Fruit fly (Drosophila melanogaster) whole organism, embryonic: Measurements from ENCODE around the gene p115.
A peak's percentile ranks its signal among the peaks of the same experiment; 100 is the strongest.

Experiments
- ATbp ChIP-seq: fragments of 200-800 bp; sonication (Bioruptor generic); optimal IDR thresholded peaks from 2 replicates; lab custom pipeline; 2017; ENCODE audit warnings: missing biosample characterization, mild to moderate bottlenecking, missing genetic modification characterization, missing genetic modification reagents
- Atf-2 ChIP-seq: fragments of 200-800 bp; sonication (Bioruptor generic); optimal IDR thresholded peaks from 2 replicates; lab custom pipeline; 2016; ENCODE audit warnings: missing biosample characterization, missing genetic modification characterization
- Awh ChIP-seq: fragments of 200-800 bp; sonication (Bioruptor generic); IDR thresholded peaks from 2 replicates; pipeline ENCODE4, ENCODE4 v1.3.6; 2022; ENCODE audit warnings: missing biosample characterization, missing genetic modification characterization
- CG10979 ChIP-seq: fragments of 200-800 bp; sonication (Bioruptor generic); optimal IDR thresholded peaks from 2 replicates; lab custom pipeline; 2018; ENCODE audit warnings: missing biosample characterization, mild to moderate bottlenecking, missing genetic modification characterization, moderate library complexity
- CG12219 ChIP-seq: fragments of 200-800 bp; sonication (Bioruptor generic); optimal IDR thresholded peaks from 3 replicates; lab custom pipeline; 2018; ENCODE audit warnings: missing biosample characterization, mild to moderate bottlenecking, missing genetic modification characterization
- CG15601 ChIP-seq: fragments of 200-800 bp; sonication (Bioruptor generic); optimal IDR thresholded peaks from 3 replicates; lab custom pipeline; 2019; ENCODE audit warnings: missing biosample characterization, mild to moderate bottlenecking, missing genetic modification characterization, moderate library complexity
- CG15696 ChIP-seq: fragments of 200-800 bp; sonication (Bioruptor generic); optimal IDR thresholded peaks from 2 replicates; lab custom pipeline; 2019; ENCODE audit warnings: missing biosample characterization, mild to moderate bottlenecking, missing genetic modification characterization, moderate library complexity
- CG17385 ChIP-seq: fragments of 200-800 bp; sonication (Bioruptor generic); optimal IDR thresholded peaks from 3 replicates; lab custom pipeline; 2018; ENCODE audit warnings: missing biosample characterization, mild to moderate bottlenecking, missing genetic modification characterization
- CG17568 ChIP-seq: fragments of 200-800 bp; sonication (Bioruptor generic); optimal IDR thresholded peaks from 2 replicates; lab custom pipeline; 2018; ENCODE audit warnings: missing biosample characterization, mild to moderate bottlenecking, missing genetic modification characterization, moderate library complexity
- CG2202 ChIP-seq: fragments of 200-800 bp; sonication (Bioruptor generic); optimal IDR thresholded peaks from 2 replicates; lab custom pipeline; 2018; ENCODE audit warnings: missing biosample characterization, mild to moderate bottlenecking, missing genetic modification characterization
- CG31441 ChIP-seq: fragments of 200-800 bp; sonication (Bioruptor generic); IDR thresholded peaks from 2 replicates; pipeline ENCODE4 v1.3.6; 2022; ENCODE audit warnings: missing biosample characterization, missing genetic modification characterization
- CG32532 ChIP-seq: fragments of 200-800 bp; sonication (Bioruptor generic); IDR thresholded peaks from 2 replicates; pipeline ENCODE4 v1.3.6; 2022; ENCODE audit warnings: missing biosample characterization, missing genetic modification characterization
- CG33557 ChIP-seq: fragments of 200-800 bp; sonication (Bioruptor generic); optimal IDR thresholded peaks from 2 replicates; lab custom pipeline; 2019; ENCODE audit warnings: missing biosample characterization, mild to moderate bottlenecking, missing genetic modification characterization, moderate library complexity
- CG3847 ChIP-seq: fragments of 200-800 bp; sonication (Bioruptor generic); IDR thresholded peaks from 2 replicates; pipeline ENCODE4 v1.3.6; 2022; ENCODE audit warnings: missing biosample characterization, missing genetic modification characterization
- CG42726 ChIP-seq: fragments of 200-800 bp; sonication (Bioruptor generic); IDR thresholded peaks from 2 replicates; pipeline ENCODE4 v1.3.6; 2022; ENCODE audit warnings: missing biosample characterization, missing genetic modification characterization; ENCODE audit not compliant: partially characterized antibody
- CG43689 ChIP-seq: fragments of 200-800 bp; sonication (Bioruptor generic); IDR thresholded peaks from 2 replicates; pipeline ENCODE4 v1.3.6; 2022; ENCODE audit warnings: missing biosample characterization, missing genetic modification characterization
- CG6175 ChIP-seq: fragments of 200-800 bp; sonication (Bioruptor generic); IDR thresholded peaks from 3 replicates; pipeline ENCODE4 v1.3.6; 2022; ENCODE audit warnings: missing biosample characterization, missing genetic modification characterization
- CG7556 ChIP-seq: fragments of 200-800 bp; sonication (Bioruptor generic); optimal IDR thresholded peaks from 2 replicates; lab custom pipeline; 2017; ENCODE audit warnings: missing biosample characterization, mild to moderate bottlenecking, missing genetic modification characterization
- CG9215 ChIP-seq: fragments of 200-800 bp; sonication (Bioruptor generic); IDR thresholded peaks from 2 replicates; pipeline ENCODE4 v1.3.6; 2022; ENCODE audit warnings: missing biosample characterization, missing genetic modification characterization
- CG9797 ChIP-seq: fragments of 200-800 bp; sonication (Bioruptor generic); optimal IDR thresholded peaks from 3 replicates; lab custom pipeline; 2018; ENCODE audit warnings: missing biosample characterization, mild to moderate bottlenecking, missing genetic modification characterization
- CoRest ChIP-seq: fragments of 200-800 bp; sonication (Bioruptor generic); optimal IDR thresholded peaks from 3 replicates; lab custom pipeline; 2018; ENCODE audit warnings: missing biosample characterization, mild to moderate bottlenecking, missing genetic modification characterization, moderate library complexity
- Dref ChIP-seq: fragments of 200-800 bp; sonication (Bioruptor generic); IDR thresholded peaks from 2 replicates; pipeline ENCODE4 v1.3.6; 2022; ENCODE audit warnings: missing biosample characterization, missing genetic modification characterization
- Hey ChIP-seq: fragments of 200-800 bp; sonication (Bioruptor generic); optimal IDR thresholded peaks from 3 replicates; lab custom pipeline; 2018; ENCODE audit warnings: missing biosample characterization, mild to moderate bottlenecking, missing genetic modification characterization
- Hmr ChIP-seq: fragments of 200-800 bp; sonication (Bioruptor generic); optimal IDR thresholded peaks from 3 replicates; lab custom pipeline; 2017; ENCODE audit warnings: mild to moderate bottlenecking, missing biosample characterization, missing genetic modification reagents, missing genetic modification characterization
- Hr78 ChIP-seq, 2 experiments: fragments of 200-800 bp in 1 of 2; fragments of >200 bp in 1 of 2; sonication (Bioruptor generic) in 1 of 2; optimal IDR thresholded peaks; 2 replicates each; lab custom pipeline; 2017 to 2019; ENCODE audit warnings: missing biosample characterization in 2 of 2, missing genetic modification characterization in 2 of 2, mild to moderate bottlenecking in 1 of 2, moderate library complexity in 1 of 2
- MESR4 ChIP-seq: fragments of 200-800 bp; sonication (Bioruptor generic); optimal IDR thresholded peaks from 2 replicates; lab custom pipeline; 2018; ENCODE audit warnings: missing biosample characterization, mild to moderate bottlenecking, missing genetic modification characterization, moderate library complexity
- Pdp1 ChIP-seq, 2 experiments: fragments of 200-800 bp; sonication (Bioruptor generic); optimal IDR thresholded peaks; 3 replicates each; lab custom pipeline; 2016; ENCODE audit warnings: missing biosample characterization in 2 of 2, missing genetic modification characterization in 2 of 2, mild to moderate bottlenecking in 1 of 2, moderate library complexity in 1 of 2
- Stat92E ChIP-seq, 3 experiments: fragments of >200 bp in 2 of 3; fragments of 200-800 bp in 1 of 3; sonication (Bioruptor generic) in 1 of 3; optimal IDR thresholded peaks; 2 replicates each; lab custom pipeline; 2017 to 2019; ENCODE audit warnings: missing biosample characterization in 3 of 3, missing genetic modification characterization in 3 of 3, mild to moderate bottlenecking in 1 of 3, moderate library complexity in 1 of 3
- amos ChIP-seq: fragments of 200-800 bp; sonication (Bioruptor generic); IDR thresholded peaks from 2 replicates; pipeline ENCODE4 v1.3.6; 2022; ENCODE audit warnings: missing biosample characterization, missing genetic modification characterization; ENCODE audit not compliant: partially characterized antibody
- chm ChIP-seq: fragments of 200-800 bp; sonication (Bioruptor generic); IDR thresholded peaks from 2 replicates; pipeline ENCODE4 v1.3.6; 2022; ENCODE audit warnings: missing biosample characterization, missing genetic modification characterization
- da ChIP-seq: fragments of 200-800 bp; sonication (Bioruptor generic); optimal IDR thresholded peaks from 2 replicates; lab custom pipeline; 2016; ENCODE audit warnings: missing biosample characterization, missing genetic modification characterization
- dm ChIP-seq: fragments of 200-800 bp; sonication (Bioruptor generic); optimal IDR thresholded peaks from 3 replicates; lab custom pipeline; 2016; ENCODE audit warnings: missing biosample characterization, missing genetic modification characterization
- dmrt99B ChIP-seq: fragments of 200-800 bp; sonication (Bioruptor generic); optimal IDR thresholded peaks from 2 replicates; lab custom pipeline; 2018; ENCODE audit warnings: missing biosample characterization, mild to moderate bottlenecking, missing genetic modification characterization, moderate library complexity
- fd64A ChIP-seq: fragments of 200-800 bp; sonication (Bioruptor generic); optimal IDR thresholded peaks from 3 replicates; lab custom pipeline; 2018; ENCODE audit warnings: missing biosample characterization, mild to moderate bottlenecking, missing genetic modification characterization
- fu2 ChIP-seq: fragments of 200-800 bp; sonication (Bioruptor generic); optimal IDR thresholded peaks from 2 replicates; lab custom pipeline; 2016; ENCODE audit warnings: missing biosample characterization, missing genetic modification characterization
- gsb ChIP-seq: fragments of 200-800 bp; sonication (Bioruptor generic); IDR thresholded peaks from 2 replicates; pipeline ENCODE4 v1.3.6; 2022; ENCODE audit warnings: missing biosample characterization, missing genetic modification characterization
- gsb-n ChIP-seq: fragments of 200-800 bp; sonication (Bioruptor generic); optimal IDR thresholded peaks from 3 replicates; lab custom pipeline; 2018; ENCODE audit warnings: missing biosample characterization, mild to moderate bottlenecking, missing genetic modification characterization
- klu ChIP-seq: fragments of 200-800 bp; sonication (Bioruptor generic); IDR thresholded peaks from 2 replicates; pipeline ENCODE4 v1.3.6; 2022; ENCODE audit warnings: missing biosample characterization, missing genetic modification characterization
- luna ChIP-seq: fragments of 200-800 bp; sonication (Bioruptor generic); optimal IDR thresholded peaks from 2 replicates; lab custom pipeline; 2016; ENCODE audit warnings: missing biosample characterization, missing genetic modification characterization
- nerfin-2 ChIP-seq: fragments of 200-800 bp; sonication (Bioruptor generic); IDR thresholded peaks from 2 replicates; pipeline ENCODE4 v1.3.6; 2022; ENCODE audit warnings: missing biosample characterization, missing genetic modification characterization; ENCODE audit not compliant: partially characterized antibody
- pan ChIP-seq, 4 experiments: fragments of >200 bp in 3 of 4; fragments of 200-800 bp in 1 of 4; sonication (Bioruptor generic) in 1 of 4; optimal IDR thresholded peaks in 3 of 4; IDR thresholded peaks in 1 of 4; 2 replicates each; pipeline versions ENCODE4 v1.3.6 to Lab custom; 2017 to 2022; ENCODE audit warnings: missing biosample characterization in 2 of 4, missing genetic modification characterization in 2 of 4, mixed read lengths in 1 of 4
- pho ChIP-seq: fragments of 200-800 bp; sonication (Bioruptor generic); optimal IDR thresholded peaks from 2 replicates; lab custom pipeline; 2016; ENCODE audit warnings: missing biosample characterization, missing genetic modification characterization
- run ChIP-seq: fragments of 200-800 bp; sonication (Bioruptor generic); optimal IDR thresholded peaks from 3 replicates; lab custom pipeline; 2018; ENCODE audit warnings: missing biosample characterization, mild to moderate bottlenecking, missing genetic modification characterization
- sima ChIP-seq: fragments of 200-800 bp; sonication (Bioruptor generic); optimal IDR thresholded peaks from 2 replicates; lab custom pipeline; 2016; ENCODE audit warnings: missing biosample characterization, missing genetic modification characterization
- tap ChIP-seq: fragments of 200-800 bp; optimal IDR thresholded peaks from 3 replicates; lab custom pipeline; 2019; ENCODE audit warnings: missing biosample characterization, mild to moderate bottlenecking, missing genetic modification characterization, moderate library complexity
- tin ChIP-seq: fragments of 200-800 bp; sonication (Bioruptor generic); optimal IDR thresholded peaks from 3 replicates; lab custom pipeline; 2016; ENCODE audit warnings: missing biosample characterization, missing genetic modification characterization
- tup ChIP-seq: fragments of 200-800 bp; sonication (Bioruptor generic); optimal IDR thresholded peaks from 2 replicates; lab custom pipeline; 2016; ENCODE audit warnings: missing biosample characterization, mild to moderate bottlenecking, missing genetic modification characterization, moderate library complexity
- zen ChIP-seq: fragments of 200-800 bp; sonication (Bioruptor generic); optimal IDR thresholded peaks from 3 replicates; lab custom pipeline; 2018; ENCODE audit warnings: missing biosample characterization, mild to moderate bottlenecking, missing genetic modification characterization, moderate library complexity

Gene p115

dm6 chrX:7920081-7920688 is 26.4 kb downstream of the p115 start, which contains the start of the genes hdm and Ykt6 (continued):
- TF ChIP-seq CG10979 (tag; lab: Kevin White, UChicago) (peak; percentile 66), fd64A (GFP tag; lab: Kevin White, UChicago) (no peak), CG31441 (GFP tag; lab: Robert Waterston, UW) (no peak; the same call in 1 of the 2 replicates), CG15696 (tag; lab: Kevin White, UChicago) (peak; percentile 80), Dref (peak; percentile 75), CG9797 (GFP tag; lab: Kevin White, UChicago) (peak; percentile 45), Hey (tag; lab: Kevin White, UChicago) (no peak), pan (optimal IDR thresholded peaks at IDR 0.05; lab: Kevin White, UChicago) (no peak), pan (GFP tag; optimal IDR thresholded peaks at IDR 0.05 in 1 of 2, IDR thresholded peaks at IDR 0.05 in 1 of 2) (peak in 1 of 2 experiments; percentile 81), CG9215 (peak; percentile 74), CG6175 (GFP tag; lab: Robert Waterston, UW) (peak; percentile 73; the same call in 1 of the 3 replicates), Hmr (GFP tag; lab: Kevin White, UChicago) (no peak), klu (GFP tag; lab: Robert Waterston, UW) (no peak), tup (GFP tag; lab: Kevin White, UChicago) (peak; percentile 60), fu2 (GFP tag; lab: Kevin White, UChicago) (peak; percentile 70), da (GFP tag; lab: Kevin White, UChicago) (peak; percentile 26), tap (tag; lab: Kevin White, UChicago) (no peak), CG3847 (GFP tag; lab: Robert Waterston, UW) (peak; percentile 84), CG12219 (GFP tag; lab: Kevin White, UChicago) (peak; percentile 53), CG43689 (no peak), ATbp (GFP tag; lab: Kevin White, UChicago) (no peak), CG15601 (peak; percentile 66), CG7556 (GFP tag; lab: Kevin White, UChicago) (peak; percentile 52), gsb (GFP tag; lab: Robert Waterston, UW) (peak; percentile 64; the same call in 1 of the 2 replicates), CG33557 (peak; percentile 66), tin (GFP tag; lab: Kevin White, UChicago) (peak; percentile 83), dm (GFP tag; lab: Kevin White, UChicago) (peak; percentile 67), CoRest (peak; percentile 78), nerfin-2 (GFP tag; lab: Robert Waterston, UW) (peak; percentile 94), amos (GFP tag; lab: Robert Waterston, UW) (peak; percentile 93), Awh (peak; percentile 74; the same call in 1 of the 2 replicates), Hr78 (GFP tag; optimal IDR thresholded peaks at IDR 0.05; lab: Kevin White, UChicago) (no peak), sima (GFP tag; lab: Kevin White, UChicago) (peak; percentile 24), CG32532 (GFP tag; lab: Robert Waterston, UW) (peak; percentile 85), CG2202 (tag; lab: Kevin White, UChicago) (peak; percentile 59), chm (GFP tag; lab: Robert Waterston, UW) (no peak; the same call in 1 of the 2 replicates), luna (GFP tag; lab: Kevin White, UChicago) (peak; percentile 38), CG17385 (GFP tag; lab: Kevin White, UChicago) (peak; percentile 70), Pdp1 (GFP tag; optimal IDR thresholded peaks at IDR 0.05; lab: Kevin White, UChicago) (peak; percentile 78 to 80), pho (GFP tag; lab: Kevin White, UChicago) (peak; percentile 76), dmrt99B (tag; lab: Kevin White, UChicago) (no peak), MESR4 (GFP tag; lab: Kevin White, UChicago) (peak; percentile 94), CG17568 (GFP tag; lab: Kevin White, UChicago) (no peak), zen (tag; lab: Kevin White, UChicago) (peak; percentile 71), run (tag; lab: Kevin White, UChicago) (no peak), Stat92E (GFP tag; optimal IDR thresholded peaks at IDR 0.05; lab: Kevin White, UChicago) (peak in 1 of 3 experiments; percentile 10), gsb-n (tag; lab: Kevin White, UChicago) (peak; percentile 51), CG42726 (GFP tag; lab: Robert Waterston, UW) (peak; percentile 86), Atf-2 (peak; percentile 62)
